Worm (Caenorhabditis elegans): ENCODE results near the gene C15F1.8.
A peak's percentile ranks its signal among the peaks of the same experiment; 100 is the strongest.

Gene C15F1.8

ce11 chrII:6994677-6995076 lies 17.0 kb upstream of the C15F1.8 start, which contains the start of gene unc-104:
TSS of gene unc-104 (plus strand) at chrII:6994987.
- TF ChIP-seq flt-1 (GFP tag; IDR thresholded peaks at IDR 0.05): no peak

- no peak for TF ChIP-seq F13C5.2 (tag; optimal IDR thresholded peaks at IDR 0.05)
- TF ChIP-seq flt-1 (GFP tag; IDR thresholded peaks at IDR 0.05): no peak
- no peak for TF ChIP-seq sea-1 (GFP tag; conservative IDR thresholded peaks at IDR 0.05)
- TF ChIP-seq B0310.2 (tag; optimal IDR thresholded peaks at IDR 0.05): no peak
- no peak for TF ChIP-seq ceh-36 (tag; optimal IDR thresholded peaks at IDR 0.05)
- TF ChIP-seq tbx-11 (GFP tag; IDR thresholded peaks at IDR 0.05): no peak
- no peak for TF ChIP-seq hnd-1 (tag; optimal IDR thresholded peaks at IDR 0.05)
- TF ChIP-seq ceh-13 (GFP tag; optimal IDR thresholded peaks at IDR 0.05): no peak
Measured at ce11 chrII:6992949-6993348, 15.3 kb upstream of the C15F1.8 start.

ce11 chrII:6989830-6990287 lies 12.2 kb upstream of the C15F1.8 start, which contains the start of gene C15F1.1:
TSS of gene C15F1.1 (plus strand) at chrII:6989880.
- TF ChIP-seq F13C5.2 (tag; optimal IDR thresholded peaks at IDR 0.05) (no peak), sea-1 (GFP tag; conservative IDR thresholded peaks at IDR 0.05) (no peak), scrt-1 (GFP tag; IDR thresholded peaks at IDR 0.05) (no peak)

ce11 chrII:6982949-6983348 lies 5.3 kb upstream of the C15F1.8 start:
- TF ChIP-seq tbx-11 (GFP tag; IDR thresholded peaks at IDR 0.05) (0 out of 2 replicates have a peak, but pooled peaks have one; percentile 57), tbx-37 (GFP tag; conservative IDR thresholded peaks at IDR 0.05) (0 out of 2 replicates have a peak, but pooled peaks have one; percentile 44), scrt-1 (GFP tag; IDR thresholded peaks at IDR 0.05) (peak; percentile 66; the same call in 1 of the 2 replicates)

ce11 chrII:6979646-6980045 lies 2.0 kb upstream of the C15F1.8 start, which contains the start of gene C15F1.2:
TSS of gene C15F1.2 (plus strand) at chrII:6979953.
- no peak for TF ChIP-seq B0310.2 (tag; optimal IDR thresholded peaks at IDR 0.05)
- no peak for TF ChIP-seq ceh-36 (tag; optimal IDR thresholded peaks at IDR 0.05)
- TF ChIP-seq hmbx-1 (tag; optimal IDR thresholded peaks at IDR 0.05): no peak

- TF ChIP-seq hnd-1 (tag; optimal IDR thresholded peaks at IDR 0.05): no peak
- no peak for TF ChIP-seq pes-1 (GFP tag; IDR thresholded peaks at IDR 0.05)
- TF ChIP-seq ama-1 (optimal IDR thresholded peaks at IDR 0.05): no peak
- TF ChIP-seq ets-7 (tag; optimal IDR thresholded peaks at IDR 0.05): no peak
- TF ChIP-seq hmbx-1 (tag; optimal IDR thresholded peaks at IDR 0.05): no peak
- TF ChIP-seq hmg-4 (GFP tag; optimal IDR thresholded peaks at IDR 0.05): no peak
- no peak for TF ChIP-seq tbx-11 (GFP tag; IDR thresholded peaks at IDR 0.05)
- no peak for TF ChIP-seq ceh-13 (GFP tag; optimal IDR thresholded peaks at IDR 0.05)
- TF ChIP-seq sea-1 (GFP tag; conservative IDR thresholded peaks at IDR 0.05): no peak
- no peak for TF ChIP-seq aly-1 (tag; optimal IDR thresholded peaks at IDR 0.05)
- TF ChIP-seq ceh-36 (tag; optimal IDR thresholded peaks at IDR 0.05): no peak
- no peak for TF ChIP-seq scrt-1 (GFP tag; IDR thresholded peaks at IDR 0.05)
- no peak for TF ChIP-seq B0310.2 (tag; optimal IDR thresholded peaks at IDR 0.05)
- no peak for TF ChIP-seq F13C5.2 (tag; optimal IDR thresholded peaks at IDR 0.05)
- TF ChIP-seq tbx-37 (GFP tag; conservative IDR thresholded peaks at IDR 0.05): no peak
- TF ChIP-seq flt-1 (GFP tag; IDR thresholded peaks at IDR 0.05): no peak
- no peak for TF ChIP-seq tra-4 (tag; optimal IDR thresholded peaks at IDR 0.05)
Measured at ce11 chrII:6978908-6979307, 1.3 kb upstream of the C15F1.8 start.

ce11 chrII:6975725-6976124 lies 1.9 kb downstream of the C15F1.8 start:
- TF ChIP-seq tbx-11 (GFP tag; IDR thresholded peaks at IDR 0.05): no peak
- no peak for TF ChIP-seq tra-4 (tag; optimal IDR thresholded peaks at IDR 0.05)

- TF ChIP-seq ceh-13 (GFP tag; optimal IDR thresholded peaks at IDR 0.05) (no peak), ceh-36 (tag; optimal IDR thresholded peaks at IDR 0.05) (no peak), sea-1 (GFP tag; conservative IDR thresholded peaks at IDR 0.05) (no peak), hnd-1 (tag; optimal IDR thresholded peaks at IDR 0.05) (no peak), hmg-4 (GFP tag; optimal IDR thresholded peaks at IDR 0.05) (no peak), ets-7 (tag; optimal IDR thresholded peaks at IDR 0.05) (no peak), F13C5.2 (tag; optimal IDR thresholded peaks at IDR 0.05) (no peak), pes-1 (GFP tag; IDR thresholded peaks at IDR 0.05) (no peak), tbx-11 (GFP tag; IDR thresholded peaks at IDR 0.05) (no peak), aly-1 (tag; optimal IDR thresholded peaks at IDR 0.05) (no peak), flt-1 (GFP tag; IDR thresholded peaks at IDR 0.05) (no peak), ama-1 (optimal IDR thresholded peaks at IDR 0.05) (no peak), tra-4 (tag; optimal IDR thresholded peaks at IDR 0.05) (no peak), B0310.2 (tag; optimal IDR thresholded peaks at IDR 0.05) (no peak), hmbx-1 (tag; optimal IDR thresholded peaks at IDR 0.05) (no peak), tbx-37 (GFP tag; conservative IDR thresholded peaks at IDR 0.05) (no peak), scrt-1 (GFP tag; IDR thresholded peaks at IDR 0.05) (no peak)
Measured at ce11 chrII:6974011-6974410, 3.6 kb downstream of the C15F1.8 start.

ce11 chrII:6973501-6973900 lies 4.1 kb downstream of the C15F1.8 start, which contains the start of gene sod-1:
TSS of gene sod-1 (minus strand) at chrII:6973887.
- TF ChIP-seq hmbx-1 (tag; optimal IDR thresholded peaks at IDR 0.05) (no peak), tbx-37 (GFP tag; conservative IDR thresholded peaks at IDR 0.05) (no peak), hnd-1 (tag; optimal IDR thresholded peaks at IDR 0.05) (no peak), ets-7 (tag; optimal IDR thresholded peaks at IDR 0.05) (no peak), hmg-4 (GFP tag; optimal IDR thresholded peaks at IDR 0.05) (no peak), B0310.2 (tag; optimal IDR thresholded peaks at IDR 0.05) (no peak), scrt-1 (GFP tag; IDR thresholded peaks at IDR 0.05) (no peak), aly-1 (tag; optimal IDR thresholded peaks at IDR 0.05) (no peak), sea-1 (GFP tag; conservative IDR thresholded peaks at IDR 0.05) (no peak), ceh-36 (tag; optimal IDR thresholded peaks at IDR 0.05) (no peak), ceh-13 (GFP tag; optimal IDR thresholded peaks at IDR 0.05) (no peak), pes-1 (GFP tag; IDR thresholded peaks at IDR 0.05) (no peak), tra-4 (tag; optimal IDR thresholded peaks at IDR 0.05) (no peak), tbx-11 (GFP tag; IDR thresholded peaks at IDR 0.05) (no peak), F13C5.2 (tag; optimal IDR thresholded peaks at IDR 0.05) (no peak), ama-1 (optimal IDR thresholded peaks at IDR 0.05) (no peak), flt-1 (GFP tag; IDR thresholded peaks at IDR 0.05) (no peak)
